Fruit fly (Drosophila melanogaster) whole organism, prepupa: ENCODE measurements around the gene CdGAPr.

Experiments used
- Blimp-1 ChIP-seq: fragments of 200-800 bp; sonication (Bioruptor generic); optimal IDR thresholded peaks from 3 replicates; lab custom pipeline; 2017; ENCODE audit warnings: missing biosample characterization, missing genetic modification characterization, mild to moderate bottlenecking, moderate library complexity, missing genetic modification reagents
- CG10631 ChIP-seq: fragments of 200-800 bp; sonication (Bioruptor generic); optimal IDR thresholded peaks from 2 replicates; lab custom pipeline; 2016; ENCODE audit warnings: missing biosample characterization, missing genetic modification characterization
- CG10669 ChIP-seq: fragments of 200-800 bp; sonication (Bioruptor generic); optimal IDR thresholded peaks from 3 replicates; lab custom pipeline; 2018; ENCODE audit warnings: missing biosample characterization, mild to moderate bottlenecking, missing genetic modification characterization, moderate library complexity
- CG11294 ChIP-seq: fragments of 200-800 bp; sonication (Bioruptor generic); IDR thresholded peaks from 2 replicates; pipeline ENCODE4 v1.3.6; 2022; ENCODE audit warnings: missing biosample characterization, missing genetic modification characterization
- CG11902 ChIP-seq: fragments of 200-800 bp; sonication (Bioruptor generic); optimal IDR thresholded peaks from 3 replicates; lab custom pipeline; 2016; ENCODE audit warnings: missing biosample characterization, missing genetic modification characterization
- CG15336 ChIP-seq: fragments of 200-800 bp; sonication (Bioruptor generic); IDR thresholded peaks from 2 replicates; pipeline ENCODE4 v1.3.6; 2022; ENCODE audit warnings: missing biosample characterization, missing genetic modification characterization
- CG31627 ChIP-seq: fragments of 200-800 bp; sonication (Bioruptor generic); optimal IDR thresholded peaks from 3 replicates; lab custom pipeline; 2016; ENCODE audit warnings: missing biosample characterization, missing genetic modification characterization
- CG32006 ChIP-seq: fragments of 200-800 bp; sonication (Bioruptor generic); optimal IDR thresholded peaks from 3 replicates; lab custom pipeline; 2017; ENCODE audit warnings: missing biosample characterization, mild to moderate bottlenecking, missing genetic modification characterization
- CG3919 ChIP-seq: fragments of 200-800 bp; sonication (Bioruptor generic); optimal IDR thresholded peaks from 3 replicates; lab custom pipeline; 2016; ENCODE audit warnings: missing biosample characterization, missing genetic modification characterization
- CG6163 ChIP-seq: fragments of 200-800 bp; sonication (Bioruptor generic); IDR thresholded peaks from 3 replicates; pipeline ENCODE4 v1.3.6; 2022; ENCODE audit warnings: missing biosample characterization, missing genetic modification characterization
- CG6276 ChIP-seq: fragments of 200-800 bp; sonication (Bioruptor generic); optimal IDR thresholded peaks from 2 replicates; lab custom pipeline; 2017; ENCODE audit warnings: missing biosample characterization, mild to moderate bottlenecking, missing genetic modification characterization
- CG6792 ChIP-seq: fragments of 200-800 bp; sonication (Bioruptor generic); optimal IDR thresholded peaks from 3 replicates; lab custom pipeline; 2016; ENCODE audit warnings: missing biosample characterization, missing genetic modification characterization
- CG6854 ChIP-seq: fragments of 200-800 bp; sonication (Bioruptor generic); optimal IDR thresholded peaks from 2 replicates; lab custom pipeline; 2017; ENCODE audit warnings: missing biosample characterization, mild to moderate bottlenecking, missing genetic modification characterization
- CG7368 ChIP-seq: fragments of 200-800 bp; sonication (Bioruptor generic); optimal IDR thresholded peaks from 3 replicates; lab custom pipeline; 2016; ENCODE audit warnings: missing biosample characterization, missing genetic modification characterization
- CG8632 ChIP-seq: fragments of 200-800 bp; sonication (Bioruptor generic); optimal IDR thresholded peaks from 3 replicates; lab custom pipeline; 2016; ENCODE audit warnings: missing biosample characterization, missing genetic modification characterization
- CG9139 ChIP-seq: fragments of 200-800 bp; sonication (Bioruptor generic); optimal IDR thresholded peaks from 3 replicates; lab custom pipeline; 2017; ENCODE audit warnings: missing biosample characterization, mild to moderate bottlenecking, missing genetic modification characterization
- Eip75B ChIP-seq: fragments of 200-800 bp; sonication (Bioruptor generic); optimal IDR thresholded peaks from 3 replicates; lab custom pipeline; 2016; ENCODE audit warnings: missing biosample characterization, missing genetic modification characterization
- Eip78C ChIP-seq: fragments of 200-800 bp; sonication (Bioruptor generic); peaks from one replicate; lab custom pipeline; 2016; ENCODE audit warnings: missing biosample characterization, missing genetic modification characterization
- Eip93F ChIP-seq: fragments of 200-800 bp; sonication (Bioruptor generic); optimal IDR thresholded peaks from 2 replicates; lab custom pipeline; 2016; ENCODE audit warnings: missing biosample characterization, mild to moderate bottlenecking, missing genetic modification characterization
- Ets21C ChIP-seq: fragments of 200-800 bp; sonication (Bioruptor generic); optimal IDR thresholded peaks from 3 replicates; lab custom pipeline; 2016; ENCODE audit warnings: missing biosample characterization, missing genetic modification characterization
- Ets96B ChIP-seq: fragments of 200-800 bp; optimal IDR thresholded peaks from 2 replicates; lab custom pipeline; 2019; ENCODE audit warnings: missing biosample characterization, mild to moderate bottlenecking, missing genetic modification characterization, moderate library complexity
- Gug ChIP-seq: fragments of 200-800 bp; sonication (Bioruptor generic); IDR thresholded peaks from 2 replicates; pipeline ENCODE4 v1.3.6; 2022; ENCODE audit warnings: missing biosample characterization, missing genetic modification characterization
- Hr39 ChIP-seq: fragments of 200-800 bp; sonication (Bioruptor generic); optimal IDR thresholded peaks from 2 replicates; lab custom pipeline; 2016; ENCODE audit warnings: missing biosample characterization, missing genetic modification characterization
- Lpt ChIP-seq: fragments of 200-800 bp; sonication (Bioruptor generic); optimal IDR thresholded peaks from 3 replicates; lab custom pipeline; 2016; ENCODE audit warnings: missing biosample characterization, missing genetic modification characterization
- Sox102F ChIP-seq: fragments of 200-800 bp; sonication (Bioruptor generic); optimal IDR thresholded peaks from 2 replicates; lab custom pipeline; 2016; ENCODE audit warnings: missing biosample characterization, mild to moderate bottlenecking, missing genetic modification characterization
- Sox14 ChIP-seq: fragments of 200-800 bp; sonication (Bioruptor generic); optimal IDR thresholded peaks from 3 replicates; lab custom pipeline; 2016; ENCODE audit warnings: missing biosample characterization, missing genetic modification characterization
- achi ChIP-seq: fragments of 200-800 bp; sonication (Bioruptor generic); optimal IDR thresholded peaks from 3 replicates; lab custom pipeline; 2016; ENCODE audit warnings: missing biosample characterization, missing genetic modification characterization
- cyc ChIP-seq: fragments of 200-800 bp; sonication (Bioruptor generic); optimal IDR thresholded peaks from 3 replicates; lab custom pipeline; 2016; ENCODE audit warnings: missing biosample characterization, missing genetic modification characterization
- dsx ChIP-seq: fragments of 200-800 bp; optimal IDR thresholded peaks from 3 replicates; lab custom pipeline; 2019; ENCODE audit warnings: missing biosample characterization, mild to moderate bottlenecking, missing genetic modification characterization, moderate library complexity; ENCODE audit not compliant: poor library complexity, severe bottlenecking
- eg ChIP-seq: fragments of 200-800 bp; sonication (Bioruptor generic); IDR thresholded peaks from 3 replicates; pipeline ENCODE4 v1.3.6; 2022; ENCODE audit warnings: missing biosample characterization, missing genetic modification characterization
- esn ChIP-seq: fragments of 200-800 bp; sonication (Bioruptor generic); optimal IDR thresholded peaks from 2 replicates; lab custom pipeline; 2016; ENCODE audit warnings: missing biosample characterization, mild to moderate bottlenecking, missing genetic modification characterization, moderate library complexity
- fd85E ChIP-seq: fragments of 200-800 bp; sonication (Bioruptor generic); optimal IDR thresholded peaks from 3 replicates; lab custom pipeline; 2016; ENCODE audit warnings: missing biosample characterization, missing genetic modification characterization
- fkh ChIP-seq: fragments of 200-800 bp; sonication (Bioruptor generic); optimal IDR thresholded peaks from 3 replicates; lab custom pipeline; 2017; ENCODE audit warnings: missing biosample characterization, mild to moderate bottlenecking, missing genetic modification characterization, moderate library complexity
- lz ChIP-seq: fragments of 200-800 bp; sonication (Bioruptor generic); optimal IDR thresholded peaks from 3 replicates; lab custom pipeline; 2016; ENCODE audit warnings: missing biosample characterization, missing genetic modification characterization
- salr ChIP-seq, 2 experiments: fragments of 200-800 bp; sonication (Bioruptor generic); optimal IDR thresholded peaks; 3 replicates each; lab custom pipeline; 2016 to 2018; ENCODE audit warnings: missing biosample characterization in 2 of 2, missing genetic modification characterization in 2 of 2, mild to moderate bottlenecking in 1 of 2
- spab ChIP-seq: fragments of 200-800 bp; sonication (Bioruptor generic); optimal IDR thresholded peaks from 2 replicates; lab custom pipeline; 2017; ENCODE audit warnings: missing biosample characterization, mild to moderate bottlenecking, missing genetic modification characterization, missing genetic modification reagents
- svp ChIP-seq: fragments of 200-800 bp; sonication (Bioruptor generic); peaks from one replicate; lab custom pipeline; 2016; ENCODE audit warnings: missing biosample characterization, missing genetic modification characterization
- topi ChIP-seq: fragments of 200-800 bp; sonication (Bioruptor generic); optimal IDR thresholded peaks from 3 replicates; lab custom pipeline; 2016; ENCODE audit warnings: missing biosample characterization, missing genetic modification characterization
- vri ChIP-seq: fragments of 200-800 bp; sonication (Bioruptor generic); optimal IDR thresholded peaks from 3 replicates; lab custom pipeline; 2016; ENCODE audit warnings: missing biosample characterization, mild to moderate bottlenecking, missing genetic modification characterization

Gene CdGAPr

DNA sequence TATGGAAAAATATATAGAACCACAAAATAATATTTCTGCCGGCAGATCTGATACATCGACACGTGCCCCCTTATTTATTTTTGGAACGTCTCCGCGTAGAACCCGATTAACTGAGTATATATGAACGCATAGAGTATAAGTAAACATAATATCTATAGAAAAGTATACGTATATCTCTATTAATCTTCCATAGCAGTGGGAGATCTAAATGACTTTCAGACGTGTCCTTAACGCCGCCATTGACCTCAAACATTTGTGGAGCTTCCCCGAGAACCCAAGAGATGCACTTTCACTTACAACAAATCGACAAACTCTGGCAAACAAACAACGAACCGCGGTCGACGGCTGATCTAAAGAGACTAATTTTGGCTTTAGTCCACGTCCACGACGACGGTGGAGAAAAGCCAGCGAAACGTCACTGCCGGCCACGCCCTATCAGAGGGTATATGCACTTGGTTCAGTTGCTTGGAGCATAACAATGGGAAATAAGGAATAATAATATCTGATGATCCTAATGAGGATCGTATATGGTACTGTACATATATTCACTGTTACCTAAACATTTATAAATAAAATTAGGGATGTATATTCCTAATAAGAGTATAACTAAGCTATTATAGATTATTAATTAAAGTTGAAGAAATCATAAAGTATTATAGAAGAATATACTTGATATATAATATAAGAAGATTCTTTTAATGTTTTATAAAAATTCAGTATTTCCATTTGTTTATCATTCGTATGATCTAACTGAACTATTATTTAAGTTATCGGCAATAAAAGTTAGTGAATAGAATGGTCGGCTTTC, 27.7 kb downstream of the CdGAPr start, which contains the start of gene fbp (continued):
- TF ChIP-seq lz (GFP tag; lab: Kevin White, UChicago) (peak; percentile 54), Ets96B (tag; lab: Kevin White, UChicago) (peak; percentile 73), CG10631 (GFP tag; lab: Kevin White, UChicago) (peak; percentile 84), Eip78C (GFP tag; lab: Kevin White, UChicago) (peak; percentile 87), Blimp-1 (GFP tag; lab: Kevin White, UChicago) (peak; percentile 82), CG6163 (GFP tag; lab: Robert Waterston, UW) (peak; percentile 53), Sox102F (GFP tag; lab: Kevin White, UChicago) (peak; percentile 38), CG31627 (GFP tag; lab: Kevin White, UChicago) (peak; percentile 60), salr (GFP tag; optimal IDR thresholded peaks at IDR 0.05; lab: Kevin White, UChicago) (peak in 1 of 2 experiments; percentile 93), cyc (GFP tag; lab: Kevin White, UChicago) (peak; percentile 57), Lpt (GFP tag; lab: Kevin White, UChicago) (peak; percentile 49), CG6792 (peak; percentile 69), CG7368 (GFP tag; lab: Kevin White, UChicago) (peak; percentile 41), vri (GFP tag; lab: Kevin White, UChicago) (peak; percentile 32), CG8632 (peak; percentile 80), CG11294 (GFP tag; lab: Robert Waterston, UW) (no peak), Eip93F (GFP tag; lab: Kevin White, UChicago) (peak; percentile 20), Ets21C (GFP tag; lab: Kevin White, UChicago) (no peak), Gug (peak; percentile 46; the same call in 1 of the 2 replicates), CG15336 (GFP tag; lab: Robert Waterston, UW) (peak; percentile 39; the same call in 1 of the 2 replicates), achi (GFP tag; lab: Kevin White, UChicago) (peak; percentile 80), CG32006 (peak; percentile 91), spab (GFP tag; lab: Kevin White, UChicago) (peak; percentile 74), Hr39 (GFP tag; lab: Kevin White, UChicago) (peak; percentile 50), dsx (GFP tag; lab: Kevin White, UChicago) (peak; percentile 73), fkh (GFP tag; lab: Kevin White, UChicago) (peak; percentile 45), topi (GFP tag; lab: Kevin White, UChicago) (peak; percentile 41), CG11902 (GFP tag; lab: Kevin White, UChicago) (peak; percentile 68), CG6854 (no peak), eg (peak; percentile 62), Eip75B (peak; percentile 12), Sox14 (GFP tag; lab: Kevin White, UChicago) (peak; percentile 8), esn (peak; percentile 76), CG10669 (peak; percentile 50), CG9139 (GFP tag; lab: Kevin White, UChicago) (peak; percentile 30)

dm6 chr2L:19763446-19763772, 28.3 kb downstream of the CdGAPr start:
- TF ChIP-seq Sox102F (GFP tag; lab: Kevin White, UChicago) = no peak
- TF ChIP-seq Gug = no peak
- TF ChIP-seq CG7368 (GFP tag; lab: Kevin White, UChicago) = no peak
- peak; percentile 27 for TF ChIP-seq Eip78C (GFP tag; lab: Kevin White, UChicago)
- peak; percentile 91 for TF ChIP-seq svp (GFP tag; lab: Kevin White, UChicago)
- TF ChIP-seq CG6276 (GFP tag; lab: Kevin White, UChicago) = no peak
- TF ChIP-seq CG3919 (GFP tag; lab: Kevin White, UChicago) = no peak
- no peak for TF ChIP-seq CG31627 (GFP tag; lab: Kevin White, UChicago)
- no peak for TF ChIP-seq salr (GFP tag; optimal IDR thresholded peaks at IDR 0.05; lab: Kevin White, UChicago)
- no peak for TF ChIP-seq Lpt (GFP tag; lab: Kevin White, UChicago)
- no peak for TF ChIP-seq fd85E (GFP tag; lab: Kevin White, UChicago)
